Worm (Caenorhabditis elegans): ENCODE measurements around the gene F07C3.2.

Gene F07C3.2

DNA sequence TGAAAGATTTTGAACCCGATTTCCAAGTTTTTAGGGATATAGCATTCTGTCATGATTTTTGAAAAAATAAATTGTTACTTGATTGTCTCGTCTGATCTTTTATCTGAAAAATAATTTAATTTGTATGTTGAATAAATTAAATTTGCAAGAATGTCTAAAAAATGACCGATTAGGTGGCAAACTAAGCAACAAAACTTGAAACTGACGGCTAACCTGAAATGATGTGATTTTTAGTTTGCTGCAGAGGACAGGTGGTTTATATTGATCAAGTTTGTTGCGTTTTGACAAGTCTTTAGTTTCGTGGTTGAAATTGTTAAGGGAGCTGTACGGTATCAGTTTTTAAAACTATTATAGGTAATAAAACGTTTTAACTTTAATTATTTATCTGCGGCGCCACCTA lies 31.6 kb downstream of the F07C3.2 start, which contains the start of gene F07C3.16:
Gene F07C3.16, minus strand, starts transcription at position 101 of the 400 bp plus-strand sequence.
- no peak for TF ChIP-seq egl-5 (tag; optimal IDR thresholded peaks at IDR 0.05)
- no peak for TF ChIP-seq pqm-1 (tag; optimal IDR thresholded peaks at IDR 0.05)
- TF ChIP-seq nhr-77 (tag; optimal IDR thresholded peaks at IDR 0.05): no peak
- no peak for TF ChIP-seq elt-1 (tag; optimal IDR thresholded peaks at IDR 0.05)
- TF ChIP-seq ceh-16 (tag; optimal IDR thresholded peaks at IDR 0.05): no peak
- TF ChIP-seq nhr-11 (tag; optimal IDR thresholded peaks at IDR 0.05): no peak

DNA sequence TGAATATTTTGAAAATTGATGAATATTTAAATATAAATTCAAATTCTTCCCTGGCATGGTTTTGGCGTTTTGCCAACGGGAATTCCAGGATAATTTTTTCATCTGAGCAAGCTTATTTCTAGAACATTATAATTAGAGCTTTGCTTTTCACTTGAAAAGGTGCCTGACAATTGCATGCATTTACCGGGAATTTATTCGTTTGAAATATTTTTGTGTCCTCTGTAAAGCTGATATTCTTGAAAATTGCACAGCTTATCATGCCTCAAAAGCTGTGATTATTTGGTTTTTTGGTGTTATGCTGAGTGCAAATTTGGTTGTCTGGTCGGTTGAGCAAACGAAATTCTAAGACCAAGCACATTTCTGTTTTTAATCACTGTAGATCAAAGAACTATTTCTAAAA lies 34.5 kb downstream of the F07C3.2 start:
- TF ChIP-seq pha-4 (tag; optimal IDR thresholded peaks at IDR 0.05) (no peak), ztf-4 (tag; optimal IDR thresholded peaks at IDR 0.05) (no peak), lsy-12 (tag; optimal IDR thresholded peaks at IDR 0.05) (no peak), unc-39 (tag; optimal IDR thresholded peaks at IDR 0.05) (no peak), fkh-2 (tag; optimal IDR thresholded peaks at IDR 0.05) (no peak), pqm-1 (tag; optimal IDR thresholded peaks at IDR 0.05) (no peak), nhr-77 (tag; optimal IDR thresholded peaks at IDR 0.05) (no peak), unc-62 (GFP tag; optimal IDR thresholded peaks at IDR 0.05) (no peak), nhr-12 (tag; optimal IDR thresholded peaks at IDR 0.05) (no peak), elt-3 (tag; optimal IDR thresholded peaks at IDR 0.05) (no peak), R02D3.7 (tag; optimal IDR thresholded peaks at IDR 0.05) (no peak), nhr-28 (tag; optimal IDR thresholded peaks at IDR 0.05) (no peak), ceh-9 (tag; optimal IDR thresholded peaks at IDR 0.05) (no peak), eor-1 (tag; optimal IDR thresholded peaks at IDR 0.05) (no peak)

DNA sequence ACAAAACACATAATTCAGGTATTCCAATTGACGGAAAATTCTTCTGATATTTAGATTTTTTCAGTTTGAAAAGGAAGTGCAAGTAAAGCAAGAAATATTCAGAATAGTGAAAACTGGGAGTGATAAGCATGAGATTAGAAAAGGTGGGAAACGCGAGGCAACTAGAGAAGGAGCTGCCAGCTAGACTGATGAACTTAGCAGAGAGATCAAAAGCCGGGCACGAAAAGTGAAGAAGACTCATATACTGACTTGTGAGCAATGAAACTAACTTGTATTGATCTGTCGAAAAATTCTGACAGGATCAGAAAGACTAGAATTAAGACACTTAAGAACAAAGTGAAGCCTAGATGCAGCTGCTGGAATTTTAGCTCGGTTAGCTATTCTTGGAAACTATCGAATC lies 35.6 kb downstream of the F07C3.2 start, which contains the start of gene nhr-36:
Gene nhr-36, minus strand, starts transcription at position 101 of the 400 bp plus-strand sequence.
- no peak for TF ChIP-seq egl-5 (tag; optimal IDR thresholded peaks at IDR 0.05)
- TF ChIP-seq nfya-1 (tag; optimal IDR thresholded peaks at IDR 0.05; ENCODE audit: insufficient read depth): no peak
- no peak for TF ChIP-seq lin-39 (tag; optimal IDR thresholded peaks at IDR 0.05)
- no peak for TF ChIP-seq ama-1 (optimal IDR thresholded peaks at IDR 0.05)
- no peak for TF ChIP-seq lin-15B (tag; optimal IDR thresholded peaks at IDR 0.05)
- no peak for TF ChIP-seq aly-2 (tag; optimal IDR thresholded peaks at IDR 0.05)
- no peak for TF ChIP-seq skn-1 (tag; optimal IDR thresholded peaks at IDR 0.05)
- TF ChIP-seq unc-39 (tag; optimal IDR thresholded peaks at IDR 0.05): no peak
- no peak for TF ChIP-seq nhr-43 (tag; optimal IDR thresholded peaks at IDR 0.05; ENCODE audit: poor library complexity, severe bottlenecking)
- TF ChIP-seq pqm-1 (tag; optimal IDR thresholded peaks at IDR 0.05): no peak
- no peak for TF ChIP-seq nhr-11 (tag; optimal IDR thresholded peaks at IDR 0.05)
- TF ChIP-seq nhr-25 (tag; optimal IDR thresholded peaks at IDR 0.05): no peak
- no peak for TF ChIP-seq nhr-76 (tag; optimal IDR thresholded peaks at IDR 0.05)
- no peak for TF ChIP-seq fos-1 (tag; optimal IDR thresholded peaks at IDR 0.05)
- no peak for TF ChIP-seq hmg-11 (tag; optimal IDR thresholded peaks at IDR 0.05)
- TF ChIP-seq elt-1 (tag; optimal IDR thresholded peaks at IDR 0.05): no peak
- TF ChIP-seq snpc-4 (tag; optimal IDR thresholded peaks at IDR 0.05): no peak
- TF ChIP-seq elt-3 (tag; optimal IDR thresholded peaks at IDR 0.05): no peak
- TF ChIP-seq pha-4 (tag; optimal IDR thresholded peaks at IDR 0.05): no peak

DNA sequence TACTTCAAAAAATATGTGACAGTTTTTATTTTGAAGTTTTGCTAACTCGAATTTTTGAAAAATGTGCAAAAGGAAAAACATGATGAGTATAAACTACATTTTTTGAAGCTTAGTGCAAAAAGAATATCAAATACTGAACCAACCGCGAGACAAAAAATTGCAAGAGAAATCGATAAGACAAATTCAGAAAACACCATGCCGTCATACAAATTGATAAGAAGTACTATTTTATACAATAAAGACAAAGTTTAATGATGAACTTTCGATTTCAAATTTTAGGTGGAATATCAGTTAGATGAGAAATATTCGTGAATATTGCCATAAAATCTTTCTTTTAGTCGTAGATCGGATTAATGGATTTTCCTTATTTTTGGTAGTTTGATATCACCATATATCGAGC lies 36.8 kb downstream of the F07C3.2 start:
- TF ChIP-seq elt-1 (tag; optimal IDR thresholded peaks at IDR 0.05) (no peak), pqm-1 (tag; optimal IDR thresholded peaks at IDR 0.05) (peak; percentile 70), R02D3.7 (tag; optimal IDR thresholded peaks at IDR 0.05) (no peak), ceh-82 (tag; optimal IDR thresholded peaks at IDR 0.05) (no peak), nhr-77 (tag; optimal IDR thresholded peaks at IDR 0.05) (no peak), elt-2 (tag; optimal IDR thresholded peaks at IDR 0.05) (peak; percentile 50), lsy-12 (tag; optimal IDR thresholded peaks at IDR 0.05) (no peak), ceh-9 (tag; optimal IDR thresholded peaks at IDR 0.05) (no peak), fkh-2 (tag; optimal IDR thresholded peaks at IDR 0.05) (no peak), nhr-237 (tag; optimal IDR thresholded peaks at IDR 0.05) (no peak)

DNA sequence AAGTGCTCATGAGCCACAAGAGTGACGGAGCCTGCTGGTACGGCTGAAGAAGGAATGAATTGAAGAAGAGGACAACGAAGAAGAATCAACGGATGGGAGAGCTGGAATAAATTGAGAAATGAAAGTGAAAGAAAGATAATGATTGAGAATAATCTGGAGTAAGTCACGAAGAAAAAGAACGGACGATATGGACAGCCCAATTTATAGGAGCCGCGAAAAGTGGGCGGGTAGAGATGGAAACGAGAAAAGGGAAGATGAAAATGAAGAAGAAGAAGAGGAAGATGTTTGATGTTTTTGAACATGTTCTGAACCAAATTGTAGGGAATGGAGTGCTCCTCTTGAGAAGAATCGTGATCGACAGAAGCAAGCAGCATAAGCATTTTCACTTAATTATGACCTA lies 40.5 kb downstream of the F07C3.2 start, which contains the start of gene slc-17.7:
Gene slc-17.7, minus strand, starts transcription at position 101 of the 400 bp plus-strand sequence.
- TF ChIP-seq nhr-76 (tag; optimal IDR thresholded peaks at IDR 0.05): no peak
- TF ChIP-seq ama-1 (optimal IDR thresholded peaks at IDR 0.05): no peak
- TF ChIP-seq nhr-28 (tag; optimal IDR thresholded peaks at IDR 0.05): no peak
- no peak for TF ChIP-seq snpc-4 (tag; optimal IDR thresholded peaks at IDR 0.05)

Data from whole organism, L3 larva.